Worm (Caenorhabditis elegans): ENCODE data around the gene xdh-1.

DNA sequence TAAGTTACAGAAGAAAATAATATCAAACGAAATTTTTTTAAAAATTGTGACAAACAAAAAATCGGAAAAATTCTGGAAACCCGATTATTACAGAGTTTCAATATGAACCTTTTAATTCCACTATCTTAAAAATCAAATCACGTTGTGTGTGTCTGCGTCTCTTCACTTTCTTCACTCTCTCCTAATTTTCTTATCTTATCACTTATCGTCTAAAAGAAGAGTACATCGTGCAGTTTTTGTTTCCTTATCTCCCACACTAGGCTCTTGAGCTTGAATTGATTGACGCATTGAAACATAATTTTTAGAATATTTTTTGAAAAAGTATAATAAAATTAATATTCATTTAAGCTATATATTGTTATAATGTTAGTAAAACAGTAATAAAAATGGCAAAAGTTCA is 1.5 kb upstream of the xdh-1 start:
- TF ChIP-seq ztf-29 (GFP tag; IDR thresholded peaks at IDR 0.05) (no peak), ztf-23 (GFP tag; IDR thresholded peaks at IDR 0.05) (no peak), flt-1 (GFP tag; IDR thresholded peaks at IDR 0.05) (no peak)
